Worm (Caenorhabditis elegans) whole organism, young adult: ENCODE data around the gene F59B2.8.

Experiments used
- C06A6.2 ChIP-seq: fragments of 200-800 bp; sonication (Bioruptor generic); conservative IDR thresholded peaks from 2 replicates; pipeline ENCODE4 v1.3.6; 2022; ENCODE audit warnings: missing genetic modification characterization, missing compliant biosample characterization
- D2030.7 ChIP-seq: fragments of 200-800 bp; sonication (Bioruptor generic); IDR thresholded peaks from 2 replicates; pipeline ENCODE4 v1.3.6; 2022; ENCODE audit warnings: missing genetic modification reagents, missing genetic modification characterization, missing compliant biosample characterization
- F33H1.4 ChIP-seq: fragments of 200-800 bp; sonication (Bioruptor generic); IDR thresholded peaks from 2 replicates; pipeline ENCODE4 v1.3.6; 2022; ENCODE audit warnings: missing genetic modification reagents, missing genetic modification characterization, missing compliant biosample characterization
- F37B4.10 ChIP-seq: fragments of 200-800 bp; sonication (Bioruptor generic); IDR thresholded peaks from 2 replicates; pipeline ENCODE4 v1.3.6; 2022; ENCODE audit warnings: missing genetic modification characterization, missing compliant biosample characterization
- F52B5.7 ChIP-seq: sonication (generic microtip); optimal IDR thresholded peaks from 2 replicates; lab custom pipeline; 2016; ENCODE audit warnings: mild to moderate bottlenecking, missing genetic modification characterization, missing compliant biosample characterization
- F57A8.1 ChIP-seq: fragments of 200-800 bp; sonication (Bioruptor generic); optimal IDR thresholded peaks from 2 replicates; lab custom pipeline; 2018; ENCODE audit warnings: mild to moderate bottlenecking, missing genetic modification characterization, moderate library complexity, missing compliant biosample characterization
- Y95B8A.8 ChIP-seq: fragments of 200-800 bp; sonication (Bioruptor generic); IDR thresholded peaks from 2 replicates; pipeline ENCODE4 v1.3.6; 2022; ENCODE audit warnings: missing genetic modification reagents, missing genetic modification characterization, missing compliant biosample characterization
- akir-1 ChIP-seq: fragments of 200-800 bp; sonication (Bioruptor generic); optimal IDR thresholded peaks from 2 replicates; lab custom pipeline; 2018; ENCODE audit warnings: mild to moderate bottlenecking, missing genetic modification characterization, moderate library complexity, missing compliant biosample characterization
- aptf-2 ChIP-seq: fragments of 200-800 bp; sonication (Bioruptor generic); conservative IDR thresholded peaks from 2 replicates; pipeline ENCODE4 v1.3.6; 2022; ENCODE audit warnings: missing genetic modification reagents, missing genetic modification characterization, missing compliant biosample characterization
- attf-3 ChIP-seq: fragments of 200-800 bp; sonication (Bioruptor generic); conservative IDR thresholded peaks from 2 replicates; pipeline ENCODE4 v1.3.6; 2022; ENCODE audit warnings: missing genetic modification reagents, missing genetic modification characterization, missing compliant biosample characterization
- attf-5 ChIP-seq: fragments of 200-800 bp; sonication (Bioruptor generic); optimal IDR thresholded peaks from 2 replicates; lab custom pipeline; 2018; ENCODE audit warnings: mild to moderate bottlenecking, missing genetic modification characterization, missing compliant biosample characterization
- bed-1 ChIP-seq: fragments of 200-800 bp; sonication (Bioruptor generic); IDR thresholded peaks from 2 replicates; pipeline ENCODE4 v1.3.6; 2022; ENCODE audit warnings: missing genetic modification reagents, missing genetic modification characterization, missing compliant biosample characterization
- ceh-27 ChIP-seq: fragments of 200-800 bp; sonication (Bioruptor generic); optimal IDR thresholded peaks from 2 replicates; lab custom pipeline; 2018; ENCODE audit warnings: mild to moderate bottlenecking, missing genetic modification characterization, moderate library complexity, missing compliant biosample characterization
- ceh-58 ChIP-seq: fragments of 200-800 bp; sonication (Bioruptor generic); IDR thresholded peaks from 2 replicates; pipeline ENCODE4 v1.3.6; 2022; ENCODE audit warnings: missing genetic modification characterization, missing compliant biosample characterization
- ceh-79 ChIP-seq: sonication (generic microtip); optimal IDR thresholded peaks from 2 replicates; lab custom pipeline; 2017; ENCODE audit warnings: mild to moderate bottlenecking, missing genetic modification characterization, missing compliant biosample characterization
- dox-1 ChIP-seq: fragments of 200-800 bp; sonication (Bioruptor generic); IDR thresholded peaks from 2 replicates; pipeline ENCODE4 v1.3.6; 2022; ENCODE audit warnings: missing genetic modification reagents, missing genetic modification characterization, missing compliant biosample characterization
- dpl-1 ChIP-seq: fragments of 150-350 bp; optimal IDR thresholded peaks from 2 replicates; lab custom pipeline; 2014; ENCODE audit warnings: missing biosample characterization, missing genetic modification reagents, missing genetic modification characterization
- efl-1 ChIP-seq: fragments of 150-350 bp; optimal IDR thresholded peaks from 2 replicates; lab custom pipeline; 2014; ENCODE audit warnings: missing biosample characterization, missing genetic modification reagents, missing genetic modification characterization
- hlh-26 ChIP-seq: fragments of 200-800 bp; sonication (Bioruptor generic); conservative IDR thresholded peaks from 2 replicates; pipeline ENCODE4 v1.3.6; 2022; ENCODE audit warnings: missing genetic modification reagents, missing genetic modification characterization, missing compliant biosample characterization
- hmg-1.2 ChIP-seq: fragments of 200-800 bp; sonication (Bioruptor generic); IDR thresholded peaks from 2 replicates; pipeline ENCODE4 v1.3.6; 2022; ENCODE audit warnings: missing genetic modification reagents, missing genetic modification characterization, missing compliant biosample characterization
- hrde-1 ChIP-seq: sonication (generic microtip); optimal IDR thresholded peaks from 2 replicates; lab custom pipeline; 2016; ENCODE audit warnings: missing genetic modification characterization, mild to moderate bottlenecking, missing compliant biosample characterization, moderate library complexity, missing genotype, missing genetic modification reagents, borderline replicate concordance
- let-526 ChIP-seq: fragments of 200-800 bp; sonication (Bioruptor generic); IDR thresholded peaks from 2 replicates; pipeline ENCODE4 v1.3.6; 2022; ENCODE audit warnings: missing genetic modification reagents, missing genetic modification characterization, missing compliant biosample characterization
- lin-26 ChIP-seq: fragments of 200-800 bp; sonication (Bioruptor generic); IDR thresholded peaks from 2 replicates; pipeline ENCODE4 v1.3.6; 2022; ENCODE audit warnings: missing genetic modification reagents, missing genetic modification characterization, missing compliant biosample characterization
- lin-40 ChIP-seq: sonication (generic microtip); optimal IDR thresholded peaks from 2 replicates; lab custom pipeline; 2016; ENCODE audit warnings: missing genetic modification characterization, mild to moderate bottlenecking, missing compliant biosample characterization, missing genotype, missing genetic modification reagents
- lir-1 ChIP-seq: fragments of 200-800 bp; sonication (Bioruptor generic); conservative IDR thresholded peaks from 2 replicates; pipeline ENCODE4 v1.3.6; 2022; ENCODE audit warnings: missing genetic modification reagents, missing genetic modification characterization, missing compliant biosample characterization
- lsl-1 ChIP-seq: fragments of 200-800 bp; sonication (Bioruptor generic); optimal IDR thresholded peaks from 2 replicates; lab custom pipeline; 2018; ENCODE audit warnings: mild to moderate bottlenecking, missing genetic modification characterization, moderate library complexity, missing compliant biosample characterization
- lsy-27 ChIP-seq: sonication (generic microtip); optimal IDR thresholded peaks from 2 replicates; lab custom pipeline; 2017; ENCODE audit warnings: missing genetic modification characterization, mild to moderate bottlenecking, missing compliant biosample characterization, antibody characterized with exemption, missing genotype, borderline replicate concordance; ENCODE audit not compliant: insufficient read depth
- mcd-1 ChIP-seq: fragments of 200-800 bp; sonication (Bioruptor generic); IDR thresholded peaks from 2 replicates; pipeline ENCODE4 v1.3.6; 2022; ENCODE audit warnings: missing genetic modification reagents, missing genetic modification characterization, missing compliant biosample characterization
- mes-4 ChIP-seq: sonication (generic microtip); optimal IDR thresholded peaks from 2 replicates; lab custom pipeline; 2016; ENCODE audit warnings: missing genotype, missing genetic modification characterization, missing compliant biosample characterization
- mxl-1 ChIP-seq: sonication (generic microtip); optimal IDR thresholded peaks from 2 replicates; lab custom pipeline; 2016; ENCODE audit warnings: missing genetic modification characterization, missing compliant biosample characterization
- repo-1 ChIP-seq: sonication (generic microtip); optimal IDR thresholded peaks from 2 replicates; lab custom pipeline; 2017; ENCODE audit warnings: mild to moderate bottlenecking, missing genetic modification characterization, missing compliant biosample characterization
- sdz-38 ChIP-seq: sonication (generic microtip); optimal IDR thresholded peaks from 2 replicates; lab custom pipeline; 2016; ENCODE audit warnings: missing genotype, missing genetic modification characterization, missing compliant biosample characterization
- snpc-1.3 ChIP-seq: sonication (generic microtip); optimal IDR thresholded peaks from 2 replicates; lab custom pipeline; 2017; ENCODE audit warnings: missing genetic modification characterization, mild to moderate bottlenecking, missing compliant biosample characterization, antibody characterized with exemption, moderate library complexity, missing genotype, missing genetic modification reagents; ENCODE audit not compliant: insufficient read depth
- snpc-3.4 ChIP-seq: sonication (generic microtip); optimal IDR thresholded peaks from 2 replicates; lab custom pipeline; 2017; ENCODE audit warnings: missing genetic modification characterization, mild to moderate bottlenecking, missing compliant biosample characterization, antibody characterized with exemption, moderate library complexity, missing genotype, missing genetic modification reagents
- snpc-4 ChIP-seq, 5 experiments: fragments of 150-350 bp in 1 of 5; sonication (generic microtip) in 4 of 5; optimal IDR thresholded peaks; 2 replicates each; lab custom pipeline; 2014 to 2018; ENCODE audit warnings: missing genetic modification characterization in 5 of 5, missing biosample characterization in 3 of 5, antibody characterized with exemption in 2 of 5, mild to moderate bottlenecking in 2 of 5, missing compliant biosample characterization in 2 of 5, missing genotype in 2 of 5, moderate library complexity in 2 of 5, missing genetic modification reagents in 1 of 5
- sptf-2 ChIP-seq: fragments of 200-800 bp; sonication (Bioruptor generic); optimal IDR thresholded peaks from 2 replicates; lab custom pipeline; 2018; ENCODE audit warnings: mild to moderate bottlenecking, missing genetic modification characterization, missing compliant biosample characterization
- tbp1 ChIP-seq: fragments of 200-800 bp; sonication (Bioruptor generic); optimal IDR thresholded peaks from 2 replicates; lab custom pipeline; 2018; ENCODE audit warnings: mild to moderate bottlenecking, missing genetic modification characterization, missing compliant biosample characterization
- tbx-9 ChIP-seq: sonication (generic microtip); optimal IDR thresholded peaks from 2 replicates; lab custom pipeline; 2016; ENCODE audit warnings: borderline replicate concordance, missing genetic modification characterization, inconsistent platforms, missing compliant biosample characterization
- unc-62 ChIP-seq: fragments of 150-350 bp; optimal IDR thresholded peaks from 2 replicates; lab custom pipeline; 2014; ENCODE audit warnings: missing biosample characterization, missing genetic modification reagents, missing genetic modification characterization
- ztf-18 ChIP-seq: sonication (generic microtip); optimal IDR thresholded peaks from 2 replicates; lab custom pipeline; 2016; ENCODE audit warnings: missing genotype, mild to moderate bottlenecking, missing genetic modification characterization, missing compliant biosample characterization
- ztf-26 ChIP-seq: sonication (generic microtip); optimal IDR thresholded peaks from 2 replicates; lab custom pipeline; 2017; ENCODE audit warnings: missing genetic modification characterization, missing compliant biosample characterization

F59B2.8 gene

ce11 chrIII:8973826-8974225 is 36.2 kb downstream of the F59B2.8 start, which contains the start of gene R08D7.5:
TSS of gene R08D7.5 (plus strand) at chrIII:8974126.
- no peak for TF ChIP-seq mxl-1 (tag; lab: Kevin White, UChicago)
- no peak for TF ChIP-seq snpc-1.3 (tag; lab: Kevin White, UChicago)
- no peak for TF ChIP-seq unc-62
- no peak for TF ChIP-seq hrde-1 (tag; lab: Kevin White, UChicago)
- TF ChIP-seq akir-1: no peak
- TF ChIP-seq ztf-18 (tag; lab: Kevin White, UChicago): no peak
- TF ChIP-seq hlh-26: no peak
- TF ChIP-seq lsl-1 (GFP tag; lab: Kevin White, UChicago): no peak
- no peak for TF ChIP-seq lir-1 (GFP tag; lab: Robert Waterston, UW)
- no peak for TF ChIP-seq attf-3 (GFP tag; lab: Robert Waterston, UW)

ce11 chrIII:8973163-8973562 is 36.8 kb downstream of the F59B2.8 start:
- TF ChIP-seq ceh-27 (GFP tag; lab: Kevin White, UChicago): peak; percentile 55
- TF ChIP-seq lsy-27 (tag; lab: Kevin White, UChicago): no peak
- no peak for TF ChIP-seq F57A8.1
- TF ChIP-seq ztf-26 (tag; lab: Kevin White, UChicago): no peak
- no peak for TF ChIP-seq mes-4 (tag; lab: Kevin White, UChicago)
- no peak for TF ChIP-seq Y95B8A.8 (GFP tag; lab: Robert Waterston, UW)

- TF ChIP-seq F37B4.10 (GFP tag; lab: Robert Waterston, UW) (no peak), lin-26 (GFP tag; lab: Robert Waterston, UW) (no peak), ceh-27 (GFP tag; lab: Kevin White, UChicago) (peak; percentile 35), snpc-1.3 (tag; lab: Kevin White, UChicago) (peak; percentile 33), tbp1 (GFP tag; lab: Kevin White, UChicago) (peak; percentile 37), repo-1 (tag; lab: Kevin White, UChicago) (no peak), snpc-3.4 (peak; percentile 36), ztf-18 (tag; lab: Kevin White, UChicago) (peak; percentile 96), ceh-79 (tag; lab: Kevin White, UChicago) (no peak), sptf-2 (no peak), F57A8.1 (no peak), let-526 (GFP tag; lab: Robert Waterston, UW) (no peak), dpl-1 (GFP tag; lab: Kevin White, UChicago) (peak; percentile 33), tbx-9 (tag; lab: Kevin White, UChicago) (no peak), dox-1 (peak; percentile 70), snpc-4 (GFP tag; optimal IDR thresholded peaks at IDR 0.05; lab: Kevin White, UChicago) (peak; percentile 0), snpc-4 (tag; optimal IDR thresholded peaks at IDR 0.05; lab: Kevin White, UChicago) (peak in 3 of 4 experiments; percentile 12 to 61 (median 20)), F33H1.4 (GFP tag; lab: Robert Waterston, UW) (peak; percentile 48), F52B5.7 (tag; lab: Kevin White, UChicago) (no peak), bed-1 (GFP tag; lab: Robert Waterston, UW) (no peak), ceh-58 (GFP tag; lab: Robert Waterston, UW) (no peak), lsl-1 (GFP tag; lab: Kevin White, UChicago) (peak; percentile 50), sdz-38 (tag; lab: Kevin White, UChicago) (no peak), hmg-1.2 (GFP tag; lab: Robert Waterston, UW) (peak; percentile 38; the same call in 1 of the 2 replicates), aptf-2 (GFP tag; lab: Robert Waterston, UW) (no peak), efl-1 (GFP tag; lab: Kevin White, UChicago) (peak; percentile 3), D2030.7 (GFP tag; lab: Robert Waterston, UW) (peak; percentile 25; the same call in 1 of the 2 replicates), attf-5 (GFP tag; lab: Kevin White, UChicago) (peak; percentile 49), mcd-1 (GFP tag; lab: Robert Waterston, UW) (peak; percentile 42), lin-40 (tag; lab: Kevin White, UChicago) (peak; percentile 38), C06A6.2 (GFP tag; lab: Robert Waterston, UW) (no peak)
Measured at ce11 chrIII:8971255-8972020, 38.6 kb downstream of the F59B2.8 start, which contains the start of the genes eif-3.D and R08D7.4. TSS of gene eif-3.D (minus strand) at chrIII:8971578. TSS of gene R08D7.4 (plus strand) at chrIII:8971892.
